Fruit fly (Drosophila melanogaster) whole organism, embryonic: Measurements from ENCODE around the gene Hmbs.
A peak's percentile ranks its signal among the peaks of the same experiment; 100 is the strongest.

Experiments
- Antp ChIP-seq: fragments of 200-800 bp; sonication (Bioruptor generic); optimal IDR thresholded peaks from 3 replicates; lab custom pipeline; 2016; ENCODE audit warnings: missing biosample characterization, missing genetic modification characterization
- CG10431 ChIP-seq: fragments of 200-800 bp; sonication (Bioruptor generic); optimal IDR thresholded peaks from 3 replicates; lab custom pipeline; 2018; ENCODE audit warnings: missing biosample characterization, mild to moderate bottlenecking, missing genetic modification characterization
- CG12299 ChIP-seq: fragments of 200-800 bp; sonication (Bioruptor generic); optimal IDR thresholded peaks from 2 replicates; lab custom pipeline; 2018; ENCODE audit warnings: missing biosample characterization, mild to moderate bottlenecking, missing genetic modification characterization
- CG12659 ChIP-seq: fragments of 200-800 bp; sonication (Bioruptor generic); optimal IDR thresholded peaks from 3 replicates; lab custom pipeline; 2017; ENCODE audit warnings: mild to moderate bottlenecking, missing biosample characterization, missing genetic modification reagents, missing genetic modification characterization
- CG14441 ChIP-seq: fragments of 200-800 bp; sonication (Bioruptor generic); IDR thresholded peaks from 2 replicates; pipeline ENCODE4 v1.3.6; 2022; ENCODE audit warnings: missing biosample characterization, missing genetic modification characterization
- CG14667 ChIP-seq: fragments of 200-800 bp; sonication (Bioruptor generic); IDR thresholded peaks from 2 replicates; pipeline ENCODE4 v1.3.6; 2022; ENCODE audit warnings: missing biosample characterization, missing genetic modification characterization
- CG15479 ChIP-seq: fragments of 200-800 bp; sonication (Bioruptor generic); optimal IDR thresholded peaks from 3 replicates; lab custom pipeline; 2019; ENCODE audit warnings: missing biosample characterization, mild to moderate bottlenecking, missing genetic modification characterization, moderate library complexity
- CG17802 ChIP-seq: fragments of 200-800 bp; sonication (Bioruptor generic); optimal IDR thresholded peaks from 2 replicates; lab custom pipeline; 2018; ENCODE audit warnings: missing biosample characterization, mild to moderate bottlenecking, missing genetic modification characterization, moderate library complexity
- CG17829 ChIP-seq: fragments of 200-800 bp; optimal IDR thresholded peaks from 2 replicates; lab custom pipeline; 2019; ENCODE audit warnings: missing biosample characterization, mild to moderate bottlenecking, missing genetic modification characterization, moderate library complexity
- CG18476 ChIP-seq: fragments of 200-800 bp; sonication (Bioruptor generic); optimal IDR thresholded peaks from 2 replicates; lab custom pipeline; 2016; ENCODE audit warnings: missing biosample characterization, mild to moderate bottlenecking, missing genetic modification characterization
- CG2202 ChIP-seq: fragments of 200-800 bp; sonication (Bioruptor generic); optimal IDR thresholded peaks from 2 replicates; lab custom pipeline; 2018; ENCODE audit warnings: missing biosample characterization, mild to moderate bottlenecking, missing genetic modification characterization
- CG31365 ChIP-seq: fragments of 200-800 bp; sonication (Bioruptor generic); optimal IDR thresholded peaks from 2 replicates; lab custom pipeline; 2018; ENCODE audit warnings: missing biosample characterization, mild to moderate bottlenecking, missing genetic modification characterization
- CG34224 ChIP-seq: fragments of 200-800 bp; sonication (Bioruptor generic); IDR thresholded peaks from 3 replicates; pipeline ENCODE4 v1.3.6; 2022; ENCODE audit warnings: missing biosample characterization, missing genetic modification characterization; ENCODE audit not compliant: partially characterized antibody
- CG3838 ChIP-seq: fragments of 200-800 bp; sonication (Bioruptor generic); optimal IDR thresholded peaks from 3 replicates; lab custom pipeline; 2016; ENCODE audit warnings: missing biosample characterization, missing genetic modification characterization
- CG4282 ChIP-seq: fragments of 200-800 bp; sonication (Bioruptor generic); optimal IDR thresholded peaks from 2 replicates; lab custom pipeline; 2016; ENCODE audit warnings: missing biosample characterization, missing genetic modification characterization
- CG4360 ChIP-seq: fragments of 200-800 bp; sonication (Bioruptor generic); IDR thresholded peaks from 2 replicates; pipeline ENCODE4 v1.3.6; 2022; ENCODE audit warnings: missing biosample characterization, missing genetic modification characterization
- CG4404 ChIP-seq: fragments of 200-800 bp; sonication (Bioruptor generic); IDR thresholded peaks from 2 replicates; pipeline ENCODE4 v1.3.6; 2022; ENCODE audit warnings: missing biosample characterization, missing genetic modification characterization
- CG4730 ChIP-seq: fragments of 200-800 bp; sonication (Bioruptor generic); IDR thresholded peaks from 2 replicates; pipeline ENCODE4 v1.3.6; 2022; ENCODE audit warnings: missing biosample characterization, missing genetic modification characterization
- CG4854 ChIP-seq: fragments of 200-800 bp; sonication (Bioruptor generic); optimal IDR thresholded peaks from 2 replicates; lab custom pipeline; 2016; ENCODE audit warnings: missing biosample characterization, missing genetic modification characterization, inconsistent platforms
- CG6175 ChIP-seq: fragments of 200-800 bp; sonication (Bioruptor generic); IDR thresholded peaks from 3 replicates; pipeline ENCODE4 v1.3.6; 2022; ENCODE audit warnings: missing biosample characterization, missing genetic modification characterization
- CG9215 ChIP-seq: fragments of 200-800 bp; sonication (Bioruptor generic); IDR thresholded peaks from 2 replicates; pipeline ENCODE4 v1.3.6; 2022; ENCODE audit warnings: missing biosample characterization, missing genetic modification characterization
- Deaf1 ChIP-seq: fragments of 200-800 bp; optimal IDR thresholded peaks from 3 replicates; lab custom pipeline; 2019; ENCODE audit warnings: missing biosample characterization, mild to moderate bottlenecking, missing genetic modification characterization, moderate library complexity
- E2f2 ChIP-seq: fragments of 200-800 bp; sonication (Bioruptor generic); IDR thresholded peaks from 2 replicates; pipeline ENCODE4 v1.3.6; 2022; ENCODE audit warnings: missing biosample characterization, missing genetic modification characterization
- HLH4C ChIP-seq: fragments of 200-800 bp; sonication (Bioruptor generic); IDR thresholded peaks from 3 replicates; pipeline ENCODE4 v1.3.6; 2022; ENCODE audit warnings: missing biosample characterization, missing genetic modification characterization; ENCODE audit not compliant: partially characterized antibody
- HLH54F ChIP-seq: fragments of 200-800 bp; sonication (Bioruptor generic); optimal IDR thresholded peaks from 3 replicates; lab custom pipeline; 2016; ENCODE audit warnings: missing biosample characterization, missing genetic modification characterization
- HLHmδ ChIP-seq: fragments of 200-800 bp; sonication (Bioruptor generic); optimal IDR thresholded peaks from 2 replicates; lab custom pipeline; 2018; ENCODE audit warnings: missing biosample characterization, mild to moderate bottlenecking, missing genetic modification characterization, moderate library complexity
- MTF-1 ChIP-seq: fragments of 200-800 bp; sonication (Bioruptor generic); optimal IDR thresholded peaks from 2 replicates; lab custom pipeline; 2018; ENCODE audit warnings: missing biosample characterization, mild to moderate bottlenecking, missing genetic modification characterization, borderline replicate concordance
- Mad ChIP-seq: fragments of 200-800 bp; sonication (Bioruptor generic); optimal IDR thresholded peaks from 2 replicates; lab custom pipeline; 2016; ENCODE audit warnings: missing biosample characterization, missing genetic modification characterization
- Meics ChIP-seq: fragments of 200-800 bp; sonication (Bioruptor generic); optimal IDR thresholded peaks from 2 replicates; lab custom pipeline; 2017; ENCODE audit warnings: missing biosample characterization, mild to moderate bottlenecking, missing genetic modification characterization
- NC2β ChIP-seq: fragments of 200-800 bp; sonication (Bioruptor generic); optimal IDR thresholded peaks from 2 replicates; lab custom pipeline; 2016; ENCODE audit warnings: missing biosample characterization, missing genetic modification characterization
- PHDP ChIP-seq: fragments of 200-800 bp; sonication (Bioruptor generic); optimal IDR thresholded peaks from 3 replicates; lab custom pipeline; 2018; ENCODE audit warnings: missing biosample characterization, mild to moderate bottlenecking, missing genetic modification characterization, moderate library complexity
- Side ChIP-seq: fragments of 200-800 bp; sonication (Bioruptor generic); optimal IDR thresholded peaks from 2 replicates; lab custom pipeline; 2016; ENCODE audit warnings: missing biosample characterization, missing genetic modification characterization
- TFAM ChIP-seq: fragments of 200-800 bp; sonication (Bioruptor generic); optimal IDR thresholded peaks from 2 replicates; lab custom pipeline; 2017; ENCODE audit warnings: missing biosample characterization, missing genetic modification characterization, inconsistent platforms
- chinmo ChIP-seq: fragments of 200-800 bp; sonication (Bioruptor generic); IDR thresholded peaks from 4 replicates; pipeline ENCODE4 v1.3.6; 2022; ENCODE audit warnings: missing biosample characterization, missing genetic modification characterization; ENCODE audit not compliant: partially characterized antibody
- disco-r ChIP-seq: fragments of 200-800 bp; sonication (Bioruptor generic); optimal IDR thresholded peaks from 2 replicates; lab custom pipeline; 2016; ENCODE audit warnings: missing biosample characterization, missing genetic modification characterization
- fd102C ChIP-seq: fragments of 200-800 bp; sonication (Bioruptor generic); optimal IDR thresholded peaks from 2 replicates; lab custom pipeline; 2018; ENCODE audit warnings: missing biosample characterization, mild to moderate bottlenecking, missing genetic modification characterization, moderate library complexity
- fru ChIP-seq: fragments of >200 bp; optimal IDR thresholded peaks from 2 replicates; lab custom pipeline; 2017
- gce ChIP-seq: fragments of 200-800 bp; sonication (Bioruptor generic); IDR thresholded peaks from 3 replicates; pipeline ENCODE4 v1.3.6; 2022; ENCODE audit warnings: missing biosample characterization, missing genetic modification characterization
- jing ChIP-seq: fragments of 200-800 bp; sonication (Bioruptor generic); optimal IDR thresholded peaks from 2 replicates; lab custom pipeline; 2018; ENCODE audit warnings: missing biosample characterization, mild to moderate bottlenecking, missing genetic modification characterization
- jumu ChIP-seq: fragments of 200-800 bp; sonication (Bioruptor generic); optimal IDR thresholded peaks from 3 replicates; lab custom pipeline; 2016; ENCODE audit warnings: missing biosample characterization, missing genetic modification characterization
- ken ChIP-seq: fragments of 200-800 bp; sonication (Bioruptor generic); IDR thresholded peaks from 3 replicates; pipeline ENCODE4 v1.3.6; 2022; ENCODE audit warnings: missing biosample characterization, missing genetic modification characterization
- lbe ChIP-seq: fragments of 200-800 bp; sonication (Bioruptor generic); optimal IDR thresholded peaks from 2 replicates; lab custom pipeline; 2016; ENCODE audit warnings: missing biosample characterization, mild to moderate bottlenecking, missing genetic modification characterization
- lmd ChIP-seq: fragments of 200-800 bp; sonication (Bioruptor generic); IDR thresholded peaks from 2 replicates; pipeline ENCODE4 v1.3.6; 2022; ENCODE audit warnings: missing biosample characterization, missing genetic modification characterization
- mirr ChIP-seq: fragments of 200-800 bp; sonication (Bioruptor generic); optimal IDR thresholded peaks from 3 replicates; lab custom pipeline; 2018; ENCODE audit warnings: missing biosample characterization, mild to moderate bottlenecking, missing genetic modification characterization
- p53 ChIP-seq: fragments of 200-800 bp; sonication (Bioruptor generic); optimal IDR thresholded peaks from 2 replicates; lab custom pipeline; 2016; ENCODE audit warnings: missing biosample characterization, missing genetic modification characterization
- pum ChIP-seq: fragments of 200-800 bp; sonication (Bioruptor generic); optimal IDR thresholded peaks from 2 replicates; lab custom pipeline; 2016; ENCODE audit warnings: missing biosample characterization, missing genetic modification characterization
- row ChIP-seq: fragments of 200-800 bp; sonication (Bioruptor generic); IDR thresholded peaks from 3 replicates; pipeline ENCODE4 v1.3.6; 2022; ENCODE audit warnings: missing biosample characterization, missing genetic modification characterization
- scrt ChIP-seq: fragments of 200-800 bp; sonication (Bioruptor generic); optimal IDR thresholded peaks from 2 replicates; lab custom pipeline; 2018; ENCODE audit warnings: missing biosample characterization, mild to moderate bottlenecking, missing genetic modification characterization, moderate library complexity
- sna ChIP-seq: fragments of 200-800 bp; sonication (Bioruptor generic); IDR thresholded peaks from 2 replicates; pipeline ENCODE4 v1.3.6; 2022; ENCODE audit warnings: missing biosample characterization, missing genetic modification characterization; ENCODE audit not compliant: partially characterized antibody
- tap ChIP-seq: fragments of 200-800 bp; optimal IDR thresholded peaks from 3 replicates; lab custom pipeline; 2019; ENCODE audit warnings: missing biosample characterization, mild to moderate bottlenecking, missing genetic modification characterization, moderate library complexity
- tx ChIP-seq: fragments of 200-800 bp; sonication (Bioruptor generic); optimal IDR thresholded peaks from 2 replicates; lab custom pipeline; 2016; ENCODE audit warnings: missing biosample characterization, missing genetic modification characterization

The Hmbs gene

dm6 chr3L:1368201-1368617 is 33.5 kb downstream of the Hmbs start (continued):
- TF ChIP-seq sna (GFP tag; lab: Robert Waterston, UW): no peak
- peak; percentile 66 for TF ChIP-seq Mad (GFP tag; lab: Kevin White, UChicago)
- peak; percentile 69 for TF ChIP-seq HLH54F (GFP tag; lab: Kevin White, UChicago)
- TF ChIP-seq CG18476: peak; percentile 19
- TF ChIP-seq CG17829: peak; percentile 80
- TF ChIP-seq Deaf1 (tag; lab: Kevin White, UChicago): peak; percentile 22
- TF ChIP-seq ken (GFP tag; lab: Robert Waterston, UW): peak; percentile 78; the same call in 2 of the 3 replicates
- no peak for TF ChIP-seq HLH4C (GFP tag; lab: Robert Waterston, UW)
- TF ChIP-seq chinmo (GFP tag; lab: Robert Waterston, UW): peak; percentile 94
- peak; percentile 80 for TF ChIP-seq Meics
- peak; percentile 41 for TF ChIP-seq CG31365 (tag; lab: Kevin White, UChicago)
- TF ChIP-seq CG10431 (GFP tag; lab: Kevin White, UChicago): no peak
- TF ChIP-seq CG9215 (GFP tag; lab: Robert Waterston, UW): peak; percentile 82
- peak; percentile 89 for TF ChIP-seq lmd (GFP tag; lab: Robert Waterston, UW)
- peak; percentile 66; the same call in 1 of the 3 replicates for TF ChIP-seq gce (GFP tag; lab: Robert Waterston, UW)
- TF ChIP-seq mirr (GFP tag; lab: Kevin White, UChicago): peak; percentile 31
- peak; percentile 68 for TF ChIP-seq PHDP (tag; lab: Kevin White, UChicago)
- peak; percentile 74 for TF ChIP-seq lbe (GFP tag; lab: Kevin White, UChicago)
- no peak for TF ChIP-seq MTF-1 (GFP tag; lab: Kevin White, UChicago)
- TF ChIP-seq CG14667 (GFP tag; lab: Robert Waterston, UW): peak; percentile 77
- TF ChIP-seq p53: no peak
- no peak for TF ChIP-seq CG3838
- peak; percentile 77 for TF ChIP-seq CG4730
- TF ChIP-seq CG17802: peak; percentile 46
- peak; percentile 18 for TF ChIP-seq TFAM
- TF ChIP-seq jumu (GFP tag; lab: Kevin White, UChicago): peak; percentile 75
- TF ChIP-seq CG4854: peak; percentile 22
- peak; percentile 68 for TF ChIP-seq tap
- TF ChIP-seq pum (GFP tag; lab: Kevin White, UChicago): peak; percentile 78
- peak; percentile 21 for TF ChIP-seq CG12299
- TF ChIP-seq CG4282 (GFP tag; lab: Kevin White, UChicago): no peak
- TF ChIP-seq CG6175: peak; percentile 60; the same call in 1 of the 3 replicates
- peak; percentile 54 for TF ChIP-seq CG12659 (GFP tag; lab: Kevin White, UChicago)
- TF ChIP-seq jing (GFP tag; lab: Kevin White, UChicago): peak; percentile 60
- TF ChIP-seq CG15479 (GFP tag; lab: Kevin White, UChicago): peak; percentile 46
- peak; percentile 88 for TF ChIP-seq CG4360
- peak; percentile 63 for TF ChIP-seq scrt (GFP tag; lab: Kevin White, UChicago)
- TF ChIP-seq NC2β (GFP tag; lab: Kevin White, UChicago): peak; percentile 60
- peak; percentile 60 for TF ChIP-seq disco-r (GFP tag; lab: Kevin White, UChicago)
- TF ChIP-seq fru (lab: Kevin White, UChicago): no peak
- peak; percentile 61 for TF ChIP-seq tx (GFP tag; lab: Kevin White, UChicago)
- TF ChIP-seq row (GFP tag; lab: Robert Waterston, UW): peak; percentile 92
- TF ChIP-seq E2f2 (GFP tag; lab: Robert Waterston, UW): peak; percentile 57
- TF ChIP-seq CG4404 (GFP tag; lab: Robert Waterston, UW): peak; percentile 97
- peak; percentile 88 for TF ChIP-seq CG14441
- peak; percentile 80 for TF ChIP-seq Antp (GFP tag; lab: Kevin White, UChicago)
- TF ChIP-seq fd102C (GFP tag; lab: Kevin White, UChicago): peak; percentile 71
- TF ChIP-seq CG2202 (tag; lab: Kevin White, UChicago): peak; percentile 60
- TF ChIP-seq CG34224 (GFP tag; lab: Robert Waterston, UW): no peak
- no peak for TF ChIP-seq HLHmδ
- TF ChIP-seq Side (GFP tag; lab: Kevin White, UChicago): peak; percentile 64
